Fruit fly (Drosophila melanogaster) whole organism, wandering third instar larva: ENCODE data around the gene CG13044.

Experiments used
- Dfd ChIP-seq: fragments of >200 bp; optimal IDR thresholded peaks from 2 replicates; lab custom pipeline; 2017; ENCODE audit warnings: missing biosample characterization, missing genetic modification characterization
- Dif ChIP-seq: fragments of 200-275, 200-300 bp; sonication (Bioruptor generic); optimal IDR thresholded peaks from 2 replicates; lab custom pipeline; 2018; ENCODE audit warnings: missing biosample characterization, missing genetic modification characterization; ENCODE audit not compliant: partially characterized antibody
- Hr78 ChIP-seq: fragments of >200 bp; optimal IDR thresholded peaks from 2 replicates; lab custom pipeline; 2017; ENCODE audit warnings: missing biosample characterization, missing genetic modification characterization
- Myc ChIP-seq: fragments of >200 bp; optimal IDR thresholded peaks from 2 replicates; lab custom pipeline; 2017
- OdsH ChIP-seq: fragments of 200-800 bp; sonication (Bioruptor generic); optimal IDR thresholded peaks from 2 replicates; lab custom pipeline; 2016; ENCODE audit warnings: missing biosample characterization, mild to moderate bottlenecking, missing genetic modification characterization

DNA sequence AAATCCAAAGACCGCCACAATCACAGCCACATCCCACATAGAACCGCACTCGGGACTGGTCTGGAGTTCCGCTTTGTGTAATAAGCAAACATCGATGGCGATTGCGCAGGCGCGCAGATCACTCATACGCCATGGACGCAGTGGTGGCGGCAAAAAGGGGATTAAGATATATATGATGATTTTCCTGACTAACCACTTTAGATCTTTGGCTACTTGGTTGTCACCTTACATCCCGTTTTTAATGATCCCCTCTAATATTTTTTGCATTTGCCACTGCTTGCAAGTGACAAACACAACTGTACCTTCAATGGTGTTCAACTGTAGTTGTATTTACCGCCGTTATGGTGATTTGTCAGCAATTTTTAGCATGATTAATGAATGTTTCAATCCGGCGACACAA lies 7.0 kb upstream of the CG13044 start:
- no peak for TF ChIP-seq Hr78 (GFP tag; lab: Kevin White, UChicago)
- no peak for TF ChIP-seq Dfd
- TF ChIP-seq OdsH (GFP tag; lab: Kevin White, UChicago) = no peak
- no peak for TF ChIP-seq Dif
- TF ChIP-seq Myc (lab: Kevin White, UChicago) = no peak
